Fruit fly (Drosophila melanogaster): ENCODE data around the gene CG5397.

CG5397 gene

DNA sequence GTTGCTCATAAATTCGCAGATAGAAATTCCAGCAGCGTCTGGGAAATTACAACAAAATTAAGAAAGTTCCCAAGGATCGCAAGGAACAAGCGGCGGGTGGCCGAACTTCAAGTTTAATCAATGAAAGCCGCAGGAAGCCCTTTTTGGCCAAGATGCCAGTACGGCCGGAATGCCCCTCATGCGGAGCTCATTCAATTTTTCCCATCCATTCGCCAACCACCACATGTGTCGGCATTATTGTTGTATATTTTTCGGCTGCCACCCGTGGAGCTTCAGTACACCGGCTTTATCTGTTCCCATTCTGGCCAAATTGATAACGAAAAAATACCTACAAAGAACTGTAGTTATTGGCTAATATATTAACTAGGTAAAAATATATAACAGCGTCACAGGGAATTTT, 28.3 kb upstream of the CG5397 start:
- TF ChIP-seq odd (GFP tag; optimal IDR thresholded peaks at IDR 0.05) (no peak), CG17612 (GFP tag; IDR thresholded peaks at IDR 0.05) (peak; percentile 56; the same call in 1 of the 2 replicates), esg (GFP tag; conservative IDR thresholded peaks at IDR 0.05) (no peak), CG15479 (GFP tag; optimal IDR thresholded peaks at IDR 0.05) (no peak), YL-1 (GFP tag; optimal IDR thresholded peaks at IDR 0.05) (no peak), CG9817 (tag; optimal IDR thresholded peaks at IDR 0.05) (no peak), ranshi (GFP tag; IDR thresholded peaks at IDR 0.05) (no peak), CG13287 (GFP tag; IDR thresholded peaks at IDR 0.05; ENCODE audit: partially characterized antibody) (peak; percentile 48), CG14667 (GFP tag; IDR thresholded peaks at IDR 0.05) (no peak), CG7271 (tag; optimal IDR thresholded peaks at IDR 0.05) (no peak), CG5180 (GFP tag; optimal IDR thresholded peaks at IDR 0.05) (no peak), CG1602 (GFP tag; optimal IDR thresholded peaks at IDR 0.05) (no peak), CG6683 (GFP tag; optimal IDR thresholded peaks at IDR 0.05) (no peak), sim (GFP tag; IDR thresholded peaks at IDR 0.05) (no peak), CG3995 (GFP tag; optimal IDR thresholded peaks at IDR 0.05) (no peak), nerfin-1 (tag; optimal IDR thresholded peaks at IDR 0.05) (no peak), pum (GFP tag; optimal IDR thresholded peaks at IDR 0.05) (no peak), CG14014 (GFP tag; IDR thresholded peaks at IDR 0.05) (no peak), Adf1 (GFP tag; IDR thresholded peaks at IDR 0.05) (no peak), trem (tag; optimal IDR thresholded peaks at IDR 0.05) (no peak), Med (GFP tag) (peak; percentile 23), CG12104 (GFP tag; optimal IDR thresholded peaks at IDR 0.05) (no peak), sqz (GFP tag; optimal IDR thresholded peaks at IDR 0.05) (no peak), CG15269 (tag; optimal IDR thresholded peaks at IDR 0.05) (peak; percentile 0), CG32767 (GFP tag; IDR thresholded peaks at IDR 0.05) (no peak), CG13123 (GFP tag; optimal IDR thresholded peaks at IDR 0.05) (no peak), Dp (GFP tag; optimal IDR thresholded peaks at IDR 0.05) (no peak), nom (GFP tag; optimal IDR thresholded peaks at IDR 0.05) (no peak), CG10366 (GFP tag; IDR thresholded peaks at IDR 0.05) (no peak), fd96Cb (tag; optimal IDR thresholded peaks at IDR 0.05) (no peak), HLH4C (GFP tag; IDR thresholded peaks at IDR 0.05; ENCODE audit: partially characterized antibody) (no peak), HLH3B (GFP tag; IDR thresholded peaks at IDR 0.05) (no peak), fd64A (GFP tag; optimal IDR thresholded peaks at IDR 0.05) (no peak), slou (GFP tag; optimal IDR thresholded peaks at IDR 0.05) (no peak), CG15696 (tag; optimal IDR thresholded peaks at IDR 0.05) (no peak), scrt (GFP tag; optimal IDR thresholded peaks at IDR 0.05) (no peak), CG4424 (GFP tag; optimal IDR thresholded peaks at IDR 0.05) (no peak), CG1603 (tag; optimal IDR thresholded peaks at IDR 0.05) (no peak), sens (GFP tag) (peak; percentile 16), CG9932 (GFP tag; IDR thresholded peaks at IDR 0.05) (no peak), Jarid2 (GFP tag; optimal IDR thresholded peaks at IDR 0.05) (no peak), Atf-2 (GFP tag; optimal IDR thresholded peaks at IDR 0.05) (no peak), CG11696 (GFP tag; IDR thresholded peaks at IDR 0.05) (no peak), CG13296 (GFP tag; optimal IDR thresholded peaks at IDR 0.05) (no peak), CG15601 (tag; optimal IDR thresholded peaks at IDR 0.05) (peak; percentile 30), CG8290 (GFP tag; optimal IDR thresholded peaks at IDR 0.05) (no peak), CG8290 (tag; optimal IDR thresholded peaks at IDR 0.05) (peak in 1 of 2 experiments; percentile 11), CG2120 (GFP tag; optimal IDR thresholded peaks at IDR 0.05) (peak; percentile 29), sisA (GFP tag; IDR thresholded peaks at IDR 0.05) (no peak), E2f2 (GFP tag; IDR thresholded peaks at IDR 0.05) (no peak), wek (GFP tag; optimal IDR thresholded peaks at IDR 0.05) (peak; percentile 76), CG12659 (GFP tag; optimal IDR thresholded peaks at IDR 0.05) (no peak), CG8478 (optimal IDR thresholded peaks at IDR 0.05) (no peak)
